Fruit fly (Drosophila melanogaster): ENCODE data around the gene CG18418.

The CG18418 gene

DNA sequence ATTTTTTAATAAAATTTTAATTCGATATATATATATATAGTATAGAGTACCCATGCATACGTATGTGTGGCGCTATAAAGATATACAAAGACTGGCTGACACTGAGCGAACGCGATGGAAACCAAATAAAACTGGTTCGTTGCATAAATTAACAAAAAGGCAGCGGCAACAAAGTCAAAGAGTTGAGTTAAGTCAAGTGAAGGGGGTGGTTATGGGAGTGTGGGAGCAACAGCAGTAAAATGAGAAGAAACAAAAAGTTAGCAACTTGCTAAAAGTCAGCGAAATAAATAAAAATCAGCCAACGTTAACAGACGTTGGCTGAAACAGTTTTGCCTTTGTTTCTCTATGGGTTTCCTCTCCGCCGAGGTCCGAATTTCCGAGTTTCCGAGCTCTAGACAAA, 8.6 kb upstream of the CG18418 start:
- no peak for TF ChIP-seq Snoo (tag; optimal IDR thresholded peaks at IDR 0.05)
- no peak for TF ChIP-seq CG34367 (tag; optimal IDR thresholded peaks at IDR 0.05)
- no peak for TF ChIP-seq gl (tag; optimal IDR thresholded peaks at IDR 0.05)
- TF ChIP-seq CG9948 (tag; optimal IDR thresholded peaks at IDR 0.05) = no peak
- no peak for TF ChIP-seq CG13204 (GFP tag; optimal IDR thresholded peaks at IDR 0.05)
- TF ChIP-seq fd96Ca (GFP tag; IDR thresholded peaks at IDR 0.05) = no peak
- no peak for TF ChIP-seq CG12605 (GFP tag; IDR thresholded peaks at IDR 0.05)
- no peak for TF ChIP-seq CG4496 (GFP tag; IDR thresholded peaks at IDR 0.05)
- TF ChIP-seq D1 (tag; optimal IDR thresholded peaks at IDR 0.05) = no peak
- TF ChIP-seq Pif1A (GFP tag; optimal IDR thresholded peaks at IDR 0.05) = no peak

DNA sequence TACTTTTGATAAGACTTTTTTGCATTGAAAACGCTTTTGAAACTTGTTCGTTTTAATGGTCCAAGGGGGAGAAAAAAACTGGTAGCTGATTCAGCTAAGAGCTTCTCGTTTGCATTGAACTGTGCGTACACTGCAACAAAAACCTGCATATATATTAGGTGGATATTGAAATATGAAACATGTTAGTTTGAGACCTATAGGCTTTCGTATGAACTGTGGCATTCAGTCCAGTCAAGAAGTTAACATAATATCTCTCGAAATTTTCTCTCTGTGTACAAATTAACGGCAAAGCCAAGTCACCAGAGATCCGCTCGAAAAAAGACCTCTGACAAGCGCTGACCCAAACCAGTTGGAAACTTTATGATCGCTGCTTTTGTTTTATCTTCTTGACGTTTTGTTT, 8.2 kb upstream of the CG18418 start:
- peak; percentile 82 for TF ChIP-seq CG8159 (tag; optimal IDR thresholded peaks at IDR 0.05)
- no peak for TF ChIP-seq EcR (GFP tag; optimal IDR thresholded peaks at IDR 0.05)
- peak; percentile 85 for TF ChIP-seq fd96Ca (GFP tag; IDR thresholded peaks at IDR 0.05)
- peak; percentile 85 for TF ChIP-seq CG8301 (tag; optimal IDR thresholded peaks at IDR 0.05)
- peak; percentile 47 for TF ChIP-seq gl (tag; optimal IDR thresholded peaks at IDR 0.05)
- peak; percentile 78 for TF ChIP-seq CG14655 (GFP tag; optimal IDR thresholded peaks at IDR 0.05)
- no peak for TF ChIP-seq D1 (tag; optimal IDR thresholded peaks at IDR 0.05)
- peak; percentile 72 for TF ChIP-seq CG34367 (tag; optimal IDR thresholded peaks at IDR 0.05)
- peak; percentile 91 for TF ChIP-seq Ets98B (GFP tag; IDR thresholded peaks at IDR 0.05)
- TF ChIP-seq CG32121 (GFP tag; IDR thresholded peaks at IDR 0.05) = peak; percentile 84
- TF ChIP-seq Pif1A (GFP tag; optimal IDR thresholded peaks at IDR 0.05) = peak; percentile 78
- peak; percentile 80 for TF ChIP-seq Pif1B (GFP tag; optimal IDR thresholded peaks at IDR 0.05)
- peak; percentile 91 for TF ChIP-seq CG4496 (GFP tag; IDR thresholded peaks at IDR 0.05)
- TF ChIP-seq CG9948 (tag; optimal IDR thresholded peaks at IDR 0.05) = peak; percentile 69
- TF ChIP-seq CG12605 (GFP tag; IDR thresholded peaks at IDR 0.05) = peak; percentile 73
- peak; percentile 13 for TF ChIP-seq CG13204 (GFP tag; optimal IDR thresholded peaks at IDR 0.05)
- peak; percentile 67 for TF ChIP-seq CG17806 (tag; optimal IDR thresholded peaks at IDR 0.05)
- TF ChIP-seq rn (GFP tag; IDR thresholded peaks at IDR 0.05) = peak; percentile 63
- peak; percentile 73 for TF ChIP-seq CG15710 (tag; optimal IDR thresholded peaks at IDR 0.05)
- TF ChIP-seq CG10348 (GFP tag; IDR thresholded peaks at IDR 0.05) = no peak
- peak; percentile 75 for TF ChIP-seq Snoo (tag; optimal IDR thresholded peaks at IDR 0.05)

dm6 chr3L:4697301-4697700, 7.4 kb upstream of the CG18418 start, which contains the start of gene CG13713:
CG13713 (plus strand) TSS chr3L:4697601.
- no peak for TF ChIP-seq Snoo (tag; optimal IDR thresholded peaks at IDR 0.05)
- TF ChIP-seq Pif1A (GFP tag; optimal IDR thresholded peaks at IDR 0.05) = no peak
- no peak for TF ChIP-seq CG8301 (tag; optimal IDR thresholded peaks at IDR 0.05)
- no peak for TF ChIP-seq CG32121 (GFP tag; IDR thresholded peaks at IDR 0.05)
- no peak for TF ChIP-seq CG10348 (GFP tag; IDR thresholded peaks at IDR 0.05)
- no peak for TF ChIP-seq Pif1B (GFP tag; optimal IDR thresholded peaks at IDR 0.05)
- no peak for TF ChIP-seq CG8159 (tag; optimal IDR thresholded peaks at IDR 0.05)
- TF ChIP-seq EcR (GFP tag; optimal IDR thresholded peaks at IDR 0.05) = no peak
- no peak for TF ChIP-seq D1 (tag; optimal IDR thresholded peaks at IDR 0.05)
- no peak for TF ChIP-seq CG13204 (GFP tag; optimal IDR thresholded peaks at IDR 0.05)
- no peak for TF ChIP-seq fd96Ca (GFP tag; IDR thresholded peaks at IDR 0.05)
- TF ChIP-seq CG34367 (tag; optimal IDR thresholded peaks at IDR 0.05) = no peak
- TF ChIP-seq rn (GFP tag; IDR thresholded peaks at IDR 0.05) = no peak
- TF ChIP-seq Ets98B (GFP tag; IDR thresholded peaks at IDR 0.05) = no peak
- TF ChIP-seq CG17806 (tag; optimal IDR thresholded peaks at IDR 0.05) = no peak
- no peak for TF ChIP-seq CG14655 (GFP tag; optimal IDR thresholded peaks at IDR 0.05)
- no peak for TF ChIP-seq CG9948 (tag; optimal IDR thresholded peaks at IDR 0.05)
- no peak for TF ChIP-seq CG12605 (GFP tag; IDR thresholded peaks at IDR 0.05)
- TF ChIP-seq CG15710 (tag; optimal IDR thresholded peaks at IDR 0.05) = no peak
- TF ChIP-seq gl (tag; optimal IDR thresholded peaks at IDR 0.05) = no peak

DNA sequence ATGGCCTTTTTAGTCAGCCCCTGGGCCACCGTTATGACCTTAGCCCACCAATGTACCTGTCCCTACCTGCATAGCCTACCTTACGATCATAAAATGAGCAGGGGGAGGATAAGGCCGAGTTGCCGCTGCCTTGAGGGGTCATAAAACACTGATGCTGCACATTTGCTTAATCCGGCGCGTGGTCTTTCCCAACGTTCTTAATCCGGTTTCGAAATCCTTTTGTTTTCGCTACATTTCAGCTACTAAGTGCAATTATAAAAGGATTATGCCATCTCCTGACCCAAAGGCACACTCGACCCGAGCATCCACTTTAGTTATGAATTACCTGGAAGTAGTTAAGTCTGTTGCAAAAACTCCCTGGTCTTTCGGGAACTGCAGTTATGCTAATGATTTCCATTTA, 6.5 kb upstream of the CG18418 start:
- TF ChIP-seq D1 (tag; optimal IDR thresholded peaks at IDR 0.05) = no peak
- no peak for TF ChIP-seq CG9948 (tag; optimal IDR thresholded peaks at IDR 0.05)
- no peak for TF ChIP-seq Snoo (tag; optimal IDR thresholded peaks at IDR 0.05)
- no peak for TF ChIP-seq rn (GFP tag; IDR thresholded peaks at IDR 0.05)
- no peak for TF ChIP-seq fd96Ca (GFP tag; IDR thresholded peaks at IDR 0.05)
- no peak for TF ChIP-seq CG8301 (tag; optimal IDR thresholded peaks at IDR 0.05)
- no peak for TF ChIP-seq Pif1B (GFP tag; optimal IDR thresholded peaks at IDR 0.05)
- no peak for TF ChIP-seq CG13204 (GFP tag; optimal IDR thresholded peaks at IDR 0.05)

dm6 chr3L:4694823-4695222, 5.0 kb upstream of the CG18418 start, which contains the start of gene CG15876:
CG15876 (minus strand) TSS chr3L:4694845.
- TF ChIP-seq fd96Ca (GFP tag; IDR thresholded peaks at IDR 0.05) = no peak
- TF ChIP-seq CG15710 (tag; optimal IDR thresholded peaks at IDR 0.05) = no peak
- TF ChIP-seq CG13204 (GFP tag; optimal IDR thresholded peaks at IDR 0.05) = no peak
- TF ChIP-seq CG8301 (tag; optimal IDR thresholded peaks at IDR 0.05) = no peak
- TF ChIP-seq CG9948 (tag; optimal IDR thresholded peaks at IDR 0.05) = no peak
- TF ChIP-seq CG14655 (GFP tag; optimal IDR thresholded peaks at IDR 0.05) = no peak
- no peak for TF ChIP-seq CG4496 (GFP tag; IDR thresholded peaks at IDR 0.05)
- no peak for TF ChIP-seq gl (tag; optimal IDR thresholded peaks at IDR 0.05)
- TF ChIP-seq D1 (tag; optimal IDR thresholded peaks at IDR 0.05) = no peak
- no peak for TF ChIP-seq CG8159 (tag; optimal IDR thresholded peaks at IDR 0.05)
